Worm (Caenorhabditis elegans) whole organism, L1 larva: ENCODE data around the gene bed-2.

Experiments used
- ama-1 ChIP-seq: fragments of 150-350 bp; optimal IDR thresholded peaks from 2 replicates; lab custom pipeline; 2014
- elt-3 ChIP-seq, 6 experiments: fragments of 150-350 bp in 1 of 6; sonication (generic microtip); optimal IDR thresholded peaks; 2 replicates each; lab custom pipeline; 2017 to 2018; ENCODE audit warnings: missing biosample characterization in 6 of 6, missing genetic modification characterization in 6 of 6, inconsistent platforms in 1 of 6
- lin-14 ChIP-seq: fragments of 200-800 bp; sonication (Bioruptor generic); optimal IDR thresholded peaks from 2 replicates; lab custom pipeline; 2018; ENCODE audit warnings: mild to moderate bottlenecking, missing genetic modification characterization, moderate library complexity, missing compliant biosample characterization
- lin-39 ChIP-seq: fragments of 150-350 bp; optimal IDR thresholded peaks from 2 replicates; lab custom pipeline; 2014; ENCODE audit warnings: missing biosample characterization, missing genetic modification reagents, missing genetic modification characterization
- nhr-76 ChIP-seq: sonication (generic microtip); optimal IDR thresholded peaks from 2 replicates; lab custom pipeline; 2017; ENCODE audit warnings: missing biosample characterization, missing genetic modification characterization
- sup-37 ChIP-seq: fragments of 200-800 bp; sonication (Bioruptor generic); optimal IDR thresholded peaks from 2 replicates; lab custom pipeline; 2018; ENCODE audit warnings: mild to moderate bottlenecking, missing genetic modification characterization, missing compliant biosample characterization
- unc-62 ChIP-seq: fragments of 150-350 bp; optimal IDR thresholded peaks from 2 replicates; lab custom pipeline; 2014; ENCODE audit warnings: missing biosample characterization, missing genetic modification reagents, missing genetic modification characterization

- TF ChIP-seq nhr-76 (no peak), sup-37 (GFP tag; lab: Kevin White, UChicago) (no peak), unc-62 (GFP tag; lab: Kevin White, UChicago) (no peak), lin-39 (tag; lab: Kevin White, UChicago) (no peak), ama-1 (lab: Kevin White, UChicago) (no peak), lin-14 (no peak), elt-3 (tag; optimal IDR thresholded peaks at IDR 0.05; lab: Kevin White, UChicago) (no peak)
Measured at ce11 chrIII:11484139-11484590, 13.6 kb upstream of the bed-2 start, which contains the start of gene fbxa-220.
